Worm (Caenorhabditis elegans) whole organism, L1 larva: ENCODE measurements around the gene Y53C12A.8.

ENCODE experiments used
- C16A3.4 ChIP-seq: fragments of 150-350 bp; optimal IDR thresholded peaks from 2 replicates; lab custom pipeline; 2014; ENCODE audit warnings: missing biosample characterization, missing genetic modification characterization
- C34B4.2 ChIP-seq: sonication (generic microtip); optimal IDR thresholded peaks from 2 replicates; lab custom pipeline; 2017; ENCODE audit warnings: mild to moderate bottlenecking, missing genetic modification characterization, missing compliant biosample characterization
- F16B12.6 ChIP-seq: fragments of 150-350 bp; optimal IDR thresholded peaks from 2 replicates; lab custom pipeline; 2014; ENCODE audit warnings: missing biosample characterization, missing genetic modification characterization
- Y116A8C.19 ChIP-seq: sonication (generic microtip); optimal IDR thresholded peaks from 2 replicates; lab custom pipeline; 2016; ENCODE audit warnings: missing compliant biosample characterization, missing genetic modification characterization, borderline replicate concordance
- aha-1 ChIP-seq: fragments of 150-350 bp; optimal IDR thresholded peaks from 2 replicates; lab custom pipeline; 2014; ENCODE audit warnings: missing biosample characterization, missing genetic modification characterization
- alr-1 ChIP-seq: fragments of 200-800 bp; sonication (Bioruptor generic); optimal IDR thresholded peaks from 2 replicates; lab custom pipeline; 2018; ENCODE audit warnings: borderline replicate concordance, mild to moderate bottlenecking, missing genetic modification characterization, missing compliant biosample characterization
- aly-2 ChIP-seq: fragments of 150-350 bp; optimal IDR thresholded peaks from 2 replicates; lab custom pipeline; 2014; ENCODE audit warnings: missing biosample characterization, missing genetic modification characterization
- blmp-1 ChIP-seq: fragments of 150-350 bp; optimal IDR thresholded peaks from 2 replicates; lab custom pipeline; 2014; ENCODE audit warnings: missing biosample characterization, missing genetic modification characterization
- ceh-82 ChIP-seq, 3 experiments: fragments of 150-350 bp in 1 of 3; sonication (generic microtip) in 2 of 3; optimal IDR thresholded peaks; 2 replicates each; lab custom pipeline; 2014 to 2017; ENCODE audit warnings: missing biosample characterization in 3 of 3, missing genetic modification characterization in 3 of 3
- ceh-88 ChIP-seq: fragments of 200-800 bp; sonication (Bioruptor generic); IDR thresholded peaks from 2 replicates; pipeline ENCODE4 v1.3.6; 2022; ENCODE audit warnings: missing genetic modification characterization, missing compliant biosample characterization
- ceh-90 ChIP-seq: sonication (generic microtip); optimal IDR thresholded peaks from 2 replicates; lab custom pipeline; 2016; ENCODE audit warnings: missing genetic modification characterization, missing compliant biosample characterization
- dpl-1 ChIP-seq, 3 experiments: fragments of 150-350 bp in 2 of 3; sonication (generic microtip) in 1 of 3; optimal IDR thresholded peaks; 2 replicates each; lab custom pipeline; 2014 to 2017; ENCODE audit warnings: missing biosample characterization in 3 of 3, missing genetic modification characterization in 3 of 3, missing genetic modification reagents in 3 of 3
- dsc-1 ChIP-seq: sonication (generic microtip); optimal IDR thresholded peaks from 2 replicates; lab custom pipeline; 2016; ENCODE audit warnings: mild to moderate bottlenecking, missing genetic modification characterization, missing compliant biosample characterization
- efl-3 ChIP-seq: fragments of 200-800 bp; sonication (Bioruptor generic); optimal IDR thresholded peaks from 2 replicates; lab custom pipeline; 2018; ENCODE audit warnings: mild to moderate bottlenecking, missing genetic modification characterization, missing compliant biosample characterization
- egl-13 ChIP-seq: sonication (generic microtip); optimal IDR thresholded peaks from 2 replicates; lab custom pipeline; 2016; ENCODE audit warnings: missing genotype, missing genetic modification reagents, missing genetic modification characterization, missing compliant biosample characterization
- elt-2 ChIP-seq: sonication (generic microtip); optimal IDR thresholded peaks from 2 replicates; lab custom pipeline; 2016; ENCODE audit warnings: missing genetic modification characterization, mild to moderate bottlenecking, inconsistent platforms, missing compliant biosample characterization, missing genetic modification reagents
- fkh-10 ChIP-seq: sonication (generic microtip); optimal IDR thresholded peaks from 2 replicates; lab custom pipeline; 2017; ENCODE audit warnings: missing biosample characterization, missing genetic modification reagents, missing genetic modification characterization
- fos-1 ChIP-seq: fragments of 150-350 bp; optimal IDR thresholded peaks from 2 replicates; lab custom pipeline; 2014; ENCODE audit warnings: missing biosample characterization, missing genetic modification characterization
- hlh-4 ChIP-seq: sonication (generic microtip); optimal IDR thresholded peaks from 2 replicates; lab custom pipeline; 2016; ENCODE audit warnings: mild to moderate bottlenecking, missing genetic modification characterization, missing compliant biosample characterization
- hpl-2 ChIP-seq: fragments of 150-350 bp; optimal IDR thresholded peaks from 2 replicates; lab custom pipeline; 2014; ENCODE audit warnings: missing biosample characterization, missing genetic modification reagents, missing genetic modification characterization
- isw-1 ChIP-seq: fragments of 200-800 bp; sonication (Bioruptor generic); IDR thresholded peaks from 2 replicates; pipeline ENCODE4 v1.3.6; 2022; ENCODE audit warnings: missing genetic modification characterization, missing compliant biosample characterization
- jun-1 ChIP-seq: fragments of 150-350 bp; optimal IDR thresholded peaks from 2 replicates; lab custom pipeline; 2014; ENCODE audit warnings: missing biosample characterization, missing genetic modification reagents, missing genetic modification characterization
- lin-35 ChIP-seq, 2 experiments: fragments of 150-350 bp; optimal IDR thresholded peaks; 2 replicates each; lab custom pipeline; 2014; ENCODE audit warnings: missing biosample characterization in 2 of 2, missing genetic modification characterization in 2 of 2, missing genetic modification reagents in 2 of 2
- lin-39 ChIP-seq: fragments of 150-350 bp; optimal IDR thresholded peaks from 2 replicates; lab custom pipeline; 2014; ENCODE audit warnings: missing biosample characterization, missing genetic modification reagents, missing genetic modification characterization
- lir-3 ChIP-seq: sonication (generic microtip); optimal IDR thresholded peaks from 2 replicates; lab custom pipeline; 2016; ENCODE audit warnings: mild to moderate bottlenecking, missing genetic modification characterization, moderate library complexity, missing compliant biosample characterization; ENCODE audit not compliant: poor library complexity
- mdl-1 ChIP-seq, 2 experiments: fragments of 150-350 bp; optimal IDR thresholded peaks; 2 replicates each; lab custom pipeline; 2014 to 2017; ENCODE audit warnings: missing biosample characterization in 2 of 2, missing genetic modification characterization in 2 of 2, inconsistent platforms in 1 of 2
- mep-1 ChIP-seq: fragments of 150-350 bp; optimal IDR thresholded peaks from 2 replicates; lab custom pipeline; 2014; ENCODE audit warnings: missing biosample characterization, missing genetic modification characterization
- nhr-19 ChIP-seq: fragments of 200-800 bp; sonication (Bioruptor generic); conservative IDR thresholded peaks from 2 replicates; pipeline ENCODE4 v1.3.6; 2022; ENCODE audit warnings: missing genetic modification characterization, missing compliant biosample characterization
- nhr-28 ChIP-seq: fragments of 150-350 bp; optimal IDR thresholded peaks from 2 replicates; lab custom pipeline; 2014; ENCODE audit warnings: missing biosample characterization, missing genetic modification characterization
- nhr-47 ChIP-seq: sonication (generic microtip); optimal IDR thresholded peaks from 2 replicates; lab custom pipeline; 2016; ENCODE audit warnings: mild to moderate bottlenecking, missing genetic modification characterization, moderate library complexity, missing compliant biosample characterization
- nhr-76 ChIP-seq: sonication (generic microtip); optimal IDR thresholded peaks from 2 replicates; lab custom pipeline; 2017; ENCODE audit warnings: missing biosample characterization, missing genetic modification characterization
- nhr-77 ChIP-seq: fragments of 150-350 bp; optimal IDR thresholded peaks from 2 replicates; lab custom pipeline; 2014; ENCODE audit warnings: missing biosample characterization, missing genetic modification characterization
- nhr-85 ChIP-seq: sonication (generic microtip); peaks from one replicate; lab custom pipeline; 2016; ENCODE audit warnings: missing genetic modification characterization, inconsistent platforms, missing compliant biosample characterization
- nhr-90 ChIP-seq: sonication (generic microtip); optimal IDR thresholded peaks from 2 replicates; lab custom pipeline; 2016; ENCODE audit warnings: mild to moderate bottlenecking, missing genetic modification characterization, missing compliant biosample characterization; ENCODE audit not compliant: poor library complexity
- pag-3 ChIP-seq: sonication (generic microtip); optimal IDR thresholded peaks from 2 replicates; lab custom pipeline; 2017; ENCODE audit warnings: missing genetic modification characterization, mild to moderate bottlenecking, missing compliant biosample characterization, antibody characterized with exemption, borderline replicate concordance; ENCODE audit not compliant: insufficient read depth
- pax-3 ChIP-seq: fragments of 200-800 bp; sonication (Bioruptor generic); optimal IDR thresholded peaks from 2 replicates; lab custom pipeline; 2018; ENCODE audit warnings: mild to moderate bottlenecking, missing genetic modification characterization, moderate library complexity, missing compliant biosample characterization
- pqm-1 ChIP-seq: sonication (generic microtip); optimal IDR thresholded peaks from 3 replicates; lab custom pipeline; 2017; ENCODE audit warnings: missing biosample characterization, missing genetic modification characterization
- rnt-1 ChIP-seq: sonication (generic microtip); optimal IDR thresholded peaks from 2 replicates; lab custom pipeline; 2016; ENCODE audit warnings: mild to moderate bottlenecking, missing genetic modification characterization, moderate library complexity, missing compliant biosample characterization
- skn-1 ChIP-seq: fragments of 150-350 bp; optimal IDR thresholded peaks from 2 replicates; lab custom pipeline; 2014; ENCODE audit warnings: missing biosample characterization, missing genetic modification characterization
- snu-23 ChIP-seq: sonication (generic microtip); optimal IDR thresholded peaks from 2 replicates; lab custom pipeline; 2016; ENCODE audit warnings: missing genetic modification characterization, missing compliant biosample characterization
- sup-37 ChIP-seq: fragments of 200-800 bp; sonication (Bioruptor generic); optimal IDR thresholded peaks from 2 replicates; lab custom pipeline; 2018; ENCODE audit warnings: mild to moderate bottlenecking, missing genetic modification characterization, missing compliant biosample characterization
- swsn-7 ChIP-seq: sonication (generic microtip); optimal IDR thresholded peaks from 2 replicates; lab custom pipeline; 2016; ENCODE audit warnings: missing genetic modification characterization, missing compliant biosample characterization
- tlp-1 ChIP-seq: fragments of 150-350 bp; optimal IDR thresholded peaks from 2 replicates; lab custom pipeline; 2014; ENCODE audit warnings: missing biosample characterization, missing genetic modification characterization
- unc-130 ChIP-seq: fragments of 150-350 bp; optimal IDR thresholded peaks from 2 replicates; lab custom pipeline; 2017; ENCODE audit warnings: missing biosample characterization, missing genetic modification characterization, inconsistent platforms
- unc-30 ChIP-seq: sonication (generic microtip); optimal IDR thresholded peaks from 2 replicates; lab custom pipeline; 2017; ENCODE audit warnings: missing biosample characterization, missing genetic modification characterization
- unc-62 ChIP-seq: fragments of 150-350 bp; optimal IDR thresholded peaks from 2 replicates; lab custom pipeline; 2014; ENCODE audit warnings: missing biosample characterization, missing genetic modification reagents, missing genetic modification characterization
- unc-86 ChIP-seq: sonication (generic microtip); optimal IDR thresholded peaks from 2 replicates; lab custom pipeline; 2016; ENCODE audit warnings: missing genetic modification characterization, missing compliant biosample characterization
- unc-98 ChIP-seq: fragments of 200-800 bp; sonication (Bioruptor generic); IDR thresholded peaks from 2 replicates; pipeline ENCODE4 v1.3.6; 2022; ENCODE audit warnings: missing genetic modification characterization, missing compliant biosample characterization
- vab-15 ChIP-seq: sonication (generic microtip); optimal IDR thresholded peaks from 2 replicates; lab custom pipeline; 2017; ENCODE audit warnings: missing genotype, mild to moderate bottlenecking, missing genetic modification characterization, missing compliant biosample characterization
- zag-1 ChIP-seq: fragments of 150-350 bp; optimal IDR thresholded peaks from 2 replicates; lab custom pipeline; 2014; ENCODE audit warnings: missing biosample characterization, missing genetic modification characterization
- zip-4 ChIP-seq: fragments of 200-800 bp; sonication (Bioruptor generic); optimal IDR thresholded peaks from 2 replicates; lab custom pipeline; 2018; ENCODE audit warnings: mild to moderate bottlenecking, missing genetic modification characterization, moderate library complexity, missing compliant biosample characterization
- ztf-11 ChIP-seq, 2 experiments: sonication (generic microtip); optimal IDR thresholded peaks; 2 replicates each; lab custom pipeline; 2016 to 2017; ENCODE audit warnings: missing genetic modification characterization in 2 of 2, missing biosample characterization in 1 of 2, missing compliant biosample characterization in 1 of 2

Y53C12A.8 gene

DNA sequence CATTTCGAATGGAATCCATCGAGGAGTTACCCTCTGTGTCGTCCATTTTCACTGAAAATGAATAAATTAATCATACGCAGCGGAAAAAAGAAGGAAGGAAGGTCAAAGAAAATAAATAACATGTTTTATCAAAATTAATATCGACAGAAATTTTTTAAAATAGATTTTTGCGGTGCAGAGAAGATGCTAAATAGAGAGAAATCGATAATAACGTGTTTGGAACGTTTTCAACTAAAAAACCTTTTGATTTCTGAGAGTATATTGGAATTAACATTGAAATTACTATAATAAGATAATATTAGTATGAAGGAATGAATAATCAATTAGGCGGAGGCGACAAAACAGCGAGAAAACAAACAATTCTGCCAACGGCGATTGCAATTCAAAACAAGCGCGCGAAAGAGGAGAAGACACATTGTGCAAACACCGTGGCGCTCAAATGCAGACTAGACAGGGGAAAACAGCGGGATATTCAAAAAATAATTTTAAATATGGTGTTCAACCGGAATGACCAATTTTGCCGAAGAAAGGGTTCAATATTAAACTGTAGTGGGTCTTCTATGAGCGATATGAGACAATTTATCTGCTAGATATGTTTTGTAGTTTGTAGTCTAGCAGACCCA, 16.3 kb upstream of the Y53C12A.8 start, which contains the start of gene wee-1.3 (continued):
- TF ChIP-seq unc-30 (tag; lab: Kevin White, UChicago) (no peak), egl-13 (peak; percentile 62), alr-1 (tag; lab: Kevin White, UChicago) (no peak), nhr-85 (tag; lab: Kevin White, UChicago) (peak; percentile 90), zag-1 (no peak), pqm-1 (tag; lab: Kevin White, UChicago) (no peak), hpl-2 (no peak), unc-62 (GFP tag; lab: Kevin White, UChicago) (no peak), Y116A8C.19 (tag; lab: Kevin White, UChicago) (no peak), lin-39 (tag; lab: Kevin White, UChicago) (peak; percentile 58), C16A3.4 (peak; percentile 91), hlh-4 (tag; lab: Kevin White, UChicago) (no peak), pax-3 (tag; lab: Kevin White, UChicago) (peak; percentile 44), unc-98 (GFP tag; lab: Robert Waterston, UW) (no peak), jun-1 (tag; lab: Kevin White, UChicago) (peak; percentile 78), unc-86 (peak; percentile 72), unc-130 (tag; lab: Kevin White, UChicago) (peak; percentile 83), dsc-1 (peak; percentile 71), lin-35 (GFP tag; optimal IDR thresholded peaks at IDR 0.05; lab: Kevin White, UChicago) (peak; percentile 99 to 100), isw-1 (GFP tag; lab: Robert Waterston, UW) (peak; percentile 79), ceh-90 (no peak), snu-23 (peak; percentile 88), rnt-1 (tag; lab: Kevin White, UChicago) (peak; percentile 90), skn-1 (tag; lab: Kevin White, UChicago) (peak; percentile 83), nhr-76 (no peak), pag-3 (tag; lab: Kevin White, UChicago) (peak; percentile 1), tlp-1 (tag; lab: Kevin White, UChicago) (no peak), ztf-11 (tag; optimal IDR thresholded peaks at IDR 0.05; lab: Kevin White, UChicago) (peak in 1 of 2 experiments; percentile 51), vab-15 (tag; lab: Kevin White, UChicago) (peak; percentile 67), mep-1 (tag; lab: Kevin White, UChicago) (peak; percentile 90), sup-37 (no peak), nhr-90 (tag; lab: Kevin White, UChicago) (peak; percentile 78)

DNA sequence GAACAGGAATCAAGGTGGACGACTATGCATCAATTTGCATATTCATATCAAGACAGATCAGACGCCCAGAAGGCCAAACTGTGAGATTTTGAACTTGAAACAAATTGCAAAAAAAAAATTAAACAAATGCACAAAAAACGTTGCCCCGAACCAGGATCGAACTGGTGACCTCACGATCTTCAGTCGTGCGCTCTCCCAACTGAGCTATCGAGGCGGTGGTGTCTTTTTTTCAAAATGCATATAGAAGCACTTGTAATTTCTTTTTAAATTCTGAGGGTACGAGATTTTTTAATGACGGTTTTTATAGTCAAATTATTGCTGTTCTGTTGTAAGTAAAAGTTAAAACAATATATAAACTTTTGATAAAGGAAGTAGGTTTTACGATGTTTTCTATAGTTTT, 12.8 kb upstream of the Y53C12A.8 start:
- TF ChIP-seq elt-2 (tag; lab: Kevin White, UChicago) (no peak), F16B12.6 (tag; lab: Kevin White, UChicago) (no peak), nhr-19 (GFP tag; lab: Robert Waterston, UW) (no peak), efl-3 (GFP tag; lab: Kevin White, UChicago) (no peak), zip-4 (GFP tag; lab: Kevin White, UChicago) (no peak), blmp-1 (tag; lab: Kevin White, UChicago) (no peak), jun-1 (tag; lab: Kevin White, UChicago) (no peak), nhr-85 (tag; lab: Kevin White, UChicago) (no peak), unc-130 (tag; lab: Kevin White, UChicago) (no peak), aha-1 (no peak), swsn-7 (tag; lab: Kevin White, UChicago) (no peak), mdl-1 (tag; optimal IDR thresholded peaks at IDR 0.05; lab: Kevin White, UChicago) (no peak), skn-1 (tag; lab: Kevin White, UChicago) (no peak), ceh-82 (tag; optimal IDR thresholded peaks at IDR 0.05; lab: Kevin White, UChicago) (no peak), dpl-1 (GFP tag; optimal IDR thresholded peaks at IDR 0.05; lab: Kevin White, UChicago) (peak in 2 of 3 experiments; percentile 3 to 18), fkh-10 (no peak), nhr-47 (tag; lab: Kevin White, UChicago) (no peak), C34B4.2 (tag; lab: Kevin White, UChicago) (no peak), lin-35 (GFP tag; optimal IDR thresholded peaks at IDR 0.05; lab: Kevin White, UChicago) (peak in 1 of 2 experiments; percentile 55), nhr-77 (tag; lab: Kevin White, UChicago) (no peak), aly-2 (no peak), lir-3 (tag; lab: Kevin White, UChicago) (no peak), nhr-90 (tag; lab: Kevin White, UChicago) (no peak), fos-1 (tag; lab: Kevin White, UChicago) (no peak), ceh-88 (GFP tag; lab: Robert Waterston, UW) (no peak), nhr-28 (tag; lab: Kevin White, UChicago) (no peak)
